Fruit fly (Drosophila melanogaster) whole organism, pupa: ENCODE results near the gene CG34112.

Experiments used
- fd96Ca ChIP-seq: fragments of 200-800 bp; sonication (Bioruptor generic); IDR thresholded peaks from 3 replicates; pipeline ENCODE4 v1.3.6; 2022; ENCODE audit warnings: missing biosample characterization, missing genetic modification characterization

Gene CG34112

DNA sequence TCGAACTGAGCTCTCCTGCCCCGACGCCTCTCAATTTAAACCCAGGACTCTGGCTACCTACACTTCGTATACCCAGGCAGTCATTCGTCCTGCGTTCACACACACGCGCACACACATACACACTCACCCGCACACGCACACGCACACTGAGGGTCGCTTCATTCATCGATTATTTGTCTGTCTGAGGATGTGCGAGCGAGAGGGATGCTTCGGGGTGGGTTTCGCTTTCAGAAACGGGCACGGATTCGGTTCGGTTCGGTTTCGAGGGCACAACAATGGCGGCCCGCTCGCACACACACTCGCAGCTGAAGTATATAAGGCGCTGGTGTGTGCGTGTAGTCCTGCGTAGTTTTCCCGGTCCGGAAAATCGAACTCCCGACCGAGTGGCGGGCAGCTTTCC, 47.4 kb downstream of the CG34112 start, which contains the start of gene hkb:
hkb (minus strand) TSS at position 11 of the 400 bp plus-strand sequence.
- no peak for TF ChIP-seq fd96Ca (GFP tag; lab: Robert Waterston, UW)
